Fruit fly (Drosophila melanogaster) whole organism, adult: ENCODE results near the gene CG7557.

ENCODE experiments used
- CG11617 ChIP-seq: fragments of 200-800 bp; sonication (Bioruptor generic); optimal IDR thresholded peaks from 2 replicates; lab custom pipeline; 2017; ENCODE audit warnings: mild to moderate bottlenecking, missing biosample characterization, missing genetic modification reagents, missing genetic modification characterization
- CG12768 ChIP-seq: fragments of 200-800 bp; sonication (Bioruptor generic); optimal IDR thresholded peaks from 2 replicates; lab custom pipeline; 2017; ENCODE audit warnings: missing biosample characterization, missing genetic modification characterization, mild to moderate bottlenecking, moderate library complexity, missing genetic modification reagents
- CG14711 ChIP-seq: fragments of 200-800 bp; sonication (Bioruptor generic); optimal IDR thresholded peaks from 2 replicates; lab custom pipeline; 2018; ENCODE audit warnings: missing biosample characterization, mild to moderate bottlenecking, missing genetic modification characterization, moderate library complexity
- CG1620 ChIP-seq: fragments of 200-800 bp; sonication (Bioruptor generic); optimal IDR thresholded peaks from 2 replicates; lab custom pipeline; 2016; ENCODE audit warnings: missing biosample characterization, missing genetic modification characterization
- CG33017 ChIP-seq: fragments of 200-800 bp; sonication (Bioruptor generic); optimal IDR thresholded peaks from 2 replicates; lab custom pipeline; 2018; ENCODE audit warnings: missing biosample characterization, mild to moderate bottlenecking, missing genetic modification characterization, moderate library complexity
- CG5204 ChIP-seq: fragments of 200-800 bp; sonication (Bioruptor generic); optimal IDR thresholded peaks from 2 replicates; lab custom pipeline; 2016; ENCODE audit warnings: missing biosample characterization, missing genetic modification characterization
- CG7045 ChIP-seq: fragments of 200-800 bp; sonication (Bioruptor generic); optimal IDR thresholded peaks from 2 replicates; lab custom pipeline; 2017; ENCODE audit warnings: missing biosample characterization, mild to moderate bottlenecking, missing genetic modification characterization
- CG7101 ChIP-seq: fragments of 200-800 bp; sonication (Bioruptor generic); optimal IDR thresholded peaks from 2 replicates; lab custom pipeline; 2018; ENCODE audit warnings: missing biosample characterization, mild to moderate bottlenecking, missing genetic modification characterization, moderate library complexity
- Clk ChIP-seq: fragments of 200-800 bp; sonication (Bioruptor generic); optimal IDR thresholded peaks from 2 replicates; lab custom pipeline; 2017; ENCODE audit warnings: missing biosample characterization, missing genetic modification characterization
- Crg-1 ChIP-seq: fragments of 200-800 bp; sonication (Bioruptor generic); optimal IDR thresholded peaks from 2 replicates; lab custom pipeline; 2016; ENCODE audit warnings: missing biosample characterization, missing genetic modification characterization
- Hr96 ChIP-seq: fragments of 200-800 bp; sonication (Bioruptor generic); optimal IDR thresholded peaks from 2 replicates; lab custom pipeline; 2016; ENCODE audit warnings: missing biosample characterization, missing genetic modification characterization
- Mnt ChIP-seq: fragments of 200-800 bp; sonication (Bioruptor generic); optimal IDR thresholded peaks from 2 replicates; lab custom pipeline; 2016; ENCODE audit warnings: missing biosample characterization, mild to moderate bottlenecking, missing genetic modification characterization
- bab1 ChIP-seq: fragments of 200-800 bp; sonication (Bioruptor generic); optimal IDR thresholded peaks from 3 replicates; lab custom pipeline; 2019; ENCODE audit warnings: missing biosample characterization, mild to moderate bottlenecking, missing genetic modification characterization, moderate library complexity
- cic ChIP-seq: fragments of 200-800 bp; sonication (Bioruptor generic); optimal IDR thresholded peaks from 2 replicates; lab custom pipeline; 2017; ENCODE audit warnings: missing biosample characterization, mild to moderate bottlenecking, missing genetic modification characterization, moderate library complexity
- cnc ChIP-seq, 2 experiments: fragments of >200 bp; optimal IDR thresholded peaks; 2 replicates each; lab custom pipeline; 2017
- kay ChIP-seq: fragments of 200-800 bp; sonication (Bioruptor generic); peaks from one replicate; lab custom pipeline; 2016; ENCODE audit warnings: missing biosample characterization, missing genetic modification characterization, borderline replicate concordance
- ovo ChIP-seq: fragments of 200-800 bp; sonication (Bioruptor generic); optimal IDR thresholded peaks from 2 replicates; lab custom pipeline; 2016; ENCODE audit warnings: missing biosample characterization, missing genetic modification characterization
- pad ChIP-seq: fragments of 200-800 bp; sonication (Bioruptor generic); optimal IDR thresholded peaks from 3 replicates; lab custom pipeline; 2017; ENCODE audit warnings: missing biosample characterization, missing genetic modification characterization, mild to moderate bottlenecking, moderate library complexity, missing genetic modification reagents
- tj ChIP-seq: fragments of 200-800 bp; sonication (Bioruptor generic); optimal IDR thresholded peaks from 3 replicates; lab custom pipeline; 2017; ENCODE audit warnings: missing biosample characterization, mild to moderate bottlenecking, missing genetic modification characterization, moderate library complexity
- toe ChIP-seq: fragments of 200-800 bp; sonication (Bioruptor generic); optimal IDR thresholded peaks from 2 replicates; lab custom pipeline; 2016; ENCODE audit warnings: missing biosample characterization, missing genetic modification characterization

CG7557 gene

dm6 chr3L:11444861-11445260 is at the start of gene CG7557:
Gene CG7557, plus strand, starts transcription at chr3L:11445161.
- TF ChIP-seq tj (GFP tag; lab: Kevin White, UChicago) (no peak), CG11617 (no peak), kay (GFP tag; lab: Kevin White, UChicago) (no peak), CG1620 (no peak), cic (GFP tag; lab: Kevin White, UChicago) (no peak), CG7045 (GFP tag; lab: Kevin White, UChicago) (no peak), CG14711 (tag; lab: Kevin White, UChicago) (no peak), Clk (no peak), Crg-1 (GFP tag; lab: Kevin White, UChicago) (no peak)

DNA sequence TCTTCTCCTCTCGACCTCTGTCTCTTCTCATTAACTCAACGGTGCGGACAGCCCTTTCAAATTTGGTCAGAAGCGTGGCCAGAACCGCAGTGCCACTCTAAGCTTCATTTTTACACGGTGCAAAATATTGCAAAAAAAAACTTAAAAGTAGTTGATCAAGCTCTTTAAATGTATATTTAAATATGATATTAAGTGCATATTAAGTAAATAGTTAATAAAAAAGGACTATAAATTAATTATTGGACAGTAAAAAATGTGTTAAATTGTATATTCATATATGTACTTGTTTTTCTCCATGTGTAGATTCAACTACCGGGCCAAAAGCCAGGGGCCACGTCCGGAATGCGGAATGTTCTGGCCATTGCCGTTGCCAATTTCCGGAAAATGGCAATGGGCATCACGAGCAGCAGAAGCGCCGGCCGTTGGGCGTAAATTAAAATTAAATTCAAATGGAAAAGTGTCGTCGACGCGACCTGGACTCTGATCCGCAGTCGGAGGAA is 47.8 kb upstream of the CG7557 start, which contains the start of gene CG44362:
Gene CG44362, plus strand, starts transcription at position 450 of the 500 bp plus-strand sequence.
- TF ChIP-seq CG5204 (GFP tag; lab: Kevin White, UChicago): no peak
- TF ChIP-seq CG7045 (GFP tag; lab: Kevin White, UChicago): no peak
- TF ChIP-seq CG7101 (tag; lab: Kevin White, UChicago): no peak
- TF ChIP-seq CG12768 (GFP tag; lab: Kevin White, UChicago): no peak
- TF ChIP-seq ovo (GFP tag; lab: Kevin White, UChicago): no peak
- TF ChIP-seq CG14711 (tag; lab: Kevin White, UChicago): no peak
- TF ChIP-seq cic (GFP tag; lab: Kevin White, UChicago): no peak
- TF ChIP-seq CG11617: no peak
- no peak for TF ChIP-seq toe
- TF ChIP-seq Mnt (GFP tag; lab: Kevin White, UChicago): no peak
- no peak for TF ChIP-seq CG1620
- no peak for TF ChIP-seq Clk
- TF ChIP-seq kay (GFP tag; lab: Kevin White, UChicago): no peak
- TF ChIP-seq CG33017 (tag; lab: Kevin White, UChicago): no peak
- TF ChIP-seq tj (GFP tag; lab: Kevin White, UChicago): no peak
- TF ChIP-seq Crg-1 (GFP tag; lab: Kevin White, UChicago): no peak
- no peak for TF ChIP-seq pad (GFP tag; lab: Kevin White, UChicago)
- no peak for TF ChIP-seq cnc (optimal IDR thresholded peaks at IDR 0.05; lab: Kevin White, UChicago)

DNA sequence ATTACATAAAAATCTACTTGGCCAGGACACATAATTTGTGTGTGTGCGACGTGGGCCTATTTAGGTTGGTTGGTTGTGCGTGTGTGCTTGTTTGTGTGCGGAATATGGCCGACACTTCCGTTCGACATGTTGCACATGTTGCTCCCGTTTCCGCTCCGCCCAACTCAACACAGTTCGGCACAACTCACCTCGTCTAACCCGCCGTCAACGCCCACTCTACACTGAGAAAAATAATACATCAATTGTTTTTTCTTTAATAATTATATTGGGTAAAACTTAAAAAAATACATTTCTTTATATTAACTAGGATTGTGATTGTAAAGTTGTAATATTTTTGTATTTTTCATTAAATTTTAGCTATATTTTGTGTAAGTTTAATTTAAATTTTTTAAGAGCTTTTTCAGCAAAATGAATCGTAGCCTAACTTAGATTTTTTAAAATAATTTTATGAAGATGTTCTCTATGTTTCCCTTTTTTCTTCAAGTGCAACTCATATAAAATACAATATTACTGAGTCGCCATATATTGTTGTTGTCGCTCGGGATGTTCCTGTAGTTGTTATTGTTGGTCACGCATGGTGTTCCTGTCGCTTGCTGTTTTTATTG is 46.4 kb upstream of the CG7557 start:
- no peak for TF ChIP-seq Crg-1 (GFP tag; lab: Kevin White, UChicago)
- TF ChIP-seq ovo (GFP tag; lab: Kevin White, UChicago): no peak
- TF ChIP-seq CG33017 (tag; lab: Kevin White, UChicago): no peak
- no peak for TF ChIP-seq CG14711 (tag; lab: Kevin White, UChicago)
- no peak for TF ChIP-seq cic (GFP tag; lab: Kevin White, UChicago)
- TF ChIP-seq CG5204 (GFP tag; lab: Kevin White, UChicago): no peak
- TF ChIP-seq Clk: no peak
- no peak for TF ChIP-seq CG11617
- TF ChIP-seq cnc (optimal IDR thresholded peaks at IDR 0.05; lab: Kevin White, UChicago): no peak
- TF ChIP-seq toe: no peak
- no peak for TF ChIP-seq CG7045 (GFP tag; lab: Kevin White, UChicago)
- TF ChIP-seq tj (GFP tag; lab: Kevin White, UChicago): no peak
- TF ChIP-seq CG1620: no peak
- TF ChIP-seq Mnt (GFP tag; lab: Kevin White, UChicago): no peak
- TF ChIP-seq Hr96 (GFP tag; lab: Kevin White, UChicago): no peak
- TF ChIP-seq kay (GFP tag; lab: Kevin White, UChicago): no peak
- no peak for TF ChIP-seq CG7101 (tag; lab: Kevin White, UChicago)
- no peak for TF ChIP-seq bab1 (GFP tag; lab: Kevin White, UChicago)

DNA sequence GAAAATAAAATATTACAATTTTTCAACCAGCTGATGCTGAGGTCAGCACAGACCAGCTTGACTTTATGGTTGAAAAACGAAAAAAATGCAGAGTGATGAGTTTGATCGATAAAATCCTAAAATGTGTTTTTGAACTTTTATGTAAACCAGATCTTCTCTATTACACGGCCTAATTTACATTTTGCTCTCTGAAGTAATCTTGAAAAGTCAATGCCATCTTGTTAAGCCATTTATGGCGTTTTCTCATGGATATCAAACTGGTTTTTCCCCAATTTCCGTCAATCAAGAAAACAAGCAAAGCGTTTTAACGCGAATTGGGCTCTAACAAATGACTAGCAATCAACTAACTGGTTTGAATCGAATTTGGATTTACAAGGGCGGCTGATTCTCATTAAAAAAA is 45.5 kb upstream of the CG7557 start:
- TF ChIP-seq tj (GFP tag; lab: Kevin White, UChicago) (no peak), CG14711 (tag; lab: Kevin White, UChicago) (no peak), kay (GFP tag; lab: Kevin White, UChicago) (peak; percentile 53)

DNA sequence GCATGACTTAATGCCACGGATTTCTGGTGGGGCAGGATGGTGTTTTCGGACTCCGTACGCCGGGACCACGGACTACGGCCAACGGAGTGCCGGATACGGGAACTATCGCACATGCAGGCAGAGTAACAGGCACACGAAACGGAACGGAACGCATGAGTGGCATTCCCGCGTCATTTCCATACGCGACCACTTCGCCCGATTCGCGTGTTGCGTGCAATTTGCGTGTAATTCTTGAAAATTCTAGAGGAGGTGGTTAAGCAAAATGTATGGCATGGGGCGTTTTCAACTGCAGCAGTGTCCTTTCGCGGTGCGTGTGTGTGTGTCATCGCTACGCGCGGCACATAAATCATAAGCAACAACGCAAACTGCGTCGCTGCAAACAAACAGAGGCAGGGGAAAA is 44.7 kb upstream of the CG7557 start:
- TF ChIP-seq CG14711 (tag; lab: Kevin White, UChicago): no peak
- TF ChIP-seq CG1620: no peak
- no peak for TF ChIP-seq kay (GFP tag; lab: Kevin White, UChicago)
- no peak for TF ChIP-seq ovo (GFP tag; lab: Kevin White, UChicago)

dm6 chr3L:11400673-11401186 is 44.2 kb upstream of the CG7557 start:
- TF ChIP-seq CG11617 (no peak), CG12768 (GFP tag; lab: Kevin White, UChicago) (no peak), cnc (optimal IDR thresholded peaks at IDR 0.05; lab: Kevin White, UChicago) (no peak), toe (no peak), Mnt (GFP tag; lab: Kevin White, UChicago) (no peak), Clk (no peak), ovo (GFP tag; lab: Kevin White, UChicago) (no peak), tj (GFP tag; lab: Kevin White, UChicago) (no peak), CG7101 (tag; lab: Kevin White, UChicago) (no peak), CG33017 (tag; lab: Kevin White, UChicago) (no peak), pad (GFP tag; lab: Kevin White, UChicago) (no peak), CG1620 (no peak), CG7045 (GFP tag; lab: Kevin White, UChicago) (no peak), CG5204 (GFP tag; lab: Kevin White, UChicago) (no peak), cic (GFP tag; lab: Kevin White, UChicago) (no peak), bab1 (GFP tag; lab: Kevin White, UChicago) (no peak), Hr96 (GFP tag; lab: Kevin White, UChicago) (no peak)
